Worm (Caenorhabditis elegans) whole organism, late embryonic: Measurements from ENCODE around the gene Y46G5A.8.

Experiments used
- K09A11.1 ChIP-seq: sonication (generic microtip); optimal IDR thresholded peaks from 2 replicates; lab custom pipeline; 2017; ENCODE audit warnings: antibody characterized with exemption, mild to moderate bottlenecking, missing genetic modification characterization, missing compliant biosample characterization; ENCODE audit not compliant: insufficient read depth
- T23F11.4 ChIP-seq: fragments of 200-800 bp; sonication (Bioruptor generic); optimal IDR thresholded peaks from 2 replicates; lab custom pipeline; 2018; ENCODE audit warnings: mild to moderate bottlenecking, missing genetic modification characterization, missing compliant biosample characterization
- ahr-1 ChIP-seq: sonication (generic microtip); optimal IDR thresholded peaks from 2 replicates; lab custom pipeline; 2016; ENCODE audit warnings: missing genetic modification characterization, missing compliant biosample characterization
- ama-1 ChIP-seq: fragments of 150-350 bp; optimal IDR thresholded peaks from 2 replicates; lab custom pipeline; 2014
- ceh-14 ChIP-seq: sonication (generic microtip); optimal IDR thresholded peaks from 2 replicates; lab custom pipeline; 2016; ENCODE audit warnings: missing genotype, missing genetic modification characterization, missing compliant biosample characterization
- ceh-18 ChIP-seq: sonication (generic microtip); optimal IDR thresholded peaks from 2 replicates; lab custom pipeline; 2016; ENCODE audit warnings: missing genetic modification characterization, missing compliant biosample characterization
- ceh-19 ChIP-seq: fragments of 200-800 bp; sonication (Bioruptor generic); optimal IDR thresholded peaks from 2 replicates; lab custom pipeline; 2018; ENCODE audit warnings: mild to moderate bottlenecking, missing genetic modification characterization, missing compliant biosample characterization
- ceh-2 ChIP-seq: sonication (generic microtip); optimal IDR thresholded peaks from 2 replicates; lab custom pipeline; 2016; ENCODE audit warnings: missing genotype, missing genetic modification characterization, missing compliant biosample characterization
- ceh-24 ChIP-seq: sonication (generic microtip); optimal IDR thresholded peaks from 2 replicates; lab custom pipeline; 2016; ENCODE audit warnings: mild to moderate bottlenecking, missing genetic modification characterization, missing compliant biosample characterization
- ceh-31 ChIP-seq: sonication (generic microtip); optimal IDR thresholded peaks from 2 replicates; lab custom pipeline; 2016; ENCODE audit warnings: missing genetic modification characterization, missing compliant biosample characterization
- ceh-6 ChIP-seq: fragments of 200-800 bp; sonication (Bioruptor generic); optimal IDR thresholded peaks from 2 replicates; lab custom pipeline; 2018; ENCODE audit warnings: mild to moderate bottlenecking, missing genetic modification characterization, missing compliant biosample characterization
- ceh-9 ChIP-seq: sonication (generic microtip); optimal IDR thresholded peaks from 2 replicates; lab custom pipeline; 2016; ENCODE audit warnings: mild to moderate bottlenecking, missing genetic modification characterization, inconsistent platforms, missing compliant biosample characterization
- elt-2 ChIP-seq: sonication (generic microtip); optimal IDR thresholded peaks from 2 replicates; lab custom pipeline; 2016; ENCODE audit warnings: missing genetic modification reagents, missing genetic modification characterization, missing compliant biosample characterization
- ets-4 ChIP-seq: sonication (generic microtip); optimal IDR thresholded peaks from 2 replicates; lab custom pipeline; 2016; ENCODE audit warnings: missing genetic modification characterization, missing compliant biosample characterization
- fkh-10 ChIP-seq: fragments of 150-350 bp; optimal IDR thresholded peaks from 2 replicates; lab custom pipeline; 2014; ENCODE audit warnings: missing biosample characterization, missing genetic modification reagents, missing genetic modification characterization
- hlh-13 ChIP-seq: fragments of 200-800 bp; sonication (Bioruptor generic); optimal IDR thresholded peaks from 2 replicates; lab custom pipeline; 2018; ENCODE audit warnings: mild to moderate bottlenecking, missing genetic modification characterization, missing compliant biosample characterization
- hlh-15 ChIP-seq: sonication (generic microtip); optimal IDR thresholded peaks from 2 replicates; lab custom pipeline; 2016; ENCODE audit warnings: missing genetic modification characterization, missing compliant biosample characterization
- hlh-30 ChIP-seq: sonication (generic microtip); optimal IDR thresholded peaks from 2 replicates; lab custom pipeline; 2017; ENCODE audit warnings: antibody characterized with exemption, missing genetic modification characterization, missing compliant biosample characterization; ENCODE audit not compliant: insufficient read depth
- hlh-6 ChIP-seq: sonication (generic microtip); optimal IDR thresholded peaks from 2 replicates; lab custom pipeline; 2016; ENCODE audit warnings: missing genotype, missing genetic modification characterization, missing compliant biosample characterization
- hlh-8 ChIP-seq: sonication (generic microtip); optimal IDR thresholded peaks from 2 replicates; lab custom pipeline; 2016; ENCODE audit warnings: missing genotype, missing genetic modification characterization, missing compliant biosample characterization
- madf-2 ChIP-seq: sonication (generic microtip); optimal IDR thresholded peaks from 2 replicates; lab custom pipeline; 2017; ENCODE audit warnings: missing genetic modification characterization, missing compliant biosample characterization
- mec-3 ChIP-seq: sonication (generic microtip); optimal IDR thresholded peaks from 2 replicates; lab custom pipeline; 2016; ENCODE audit warnings: borderline replicate concordance, missing genetic modification characterization, missing compliant biosample characterization
- nfya-1 ChIP-seq: sonication (generic microtip); optimal IDR thresholded peaks from 2 replicates; lab custom pipeline; 2017; ENCODE audit warnings: missing genetic modification characterization, mild to moderate bottlenecking, missing compliant biosample characterization, antibody characterized with exemption, moderate library complexity
- nhr-11 ChIP-seq: fragments of 150-350 bp; optimal IDR thresholded peaks from 2 replicates; lab custom pipeline; 2014; ENCODE audit warnings: missing biosample characterization, missing genetic modification characterization
- npax-4 ChIP-seq: sonication (generic microtip); optimal IDR thresholded peaks from 2 replicates; lab custom pipeline; 2016; ENCODE audit warnings: missing genetic modification characterization, missing compliant biosample characterization
- odd-2 ChIP-seq: sonication (generic microtip); optimal IDR thresholded peaks from 2 replicates; lab custom pipeline; 2017; ENCODE audit warnings: antibody characterized with exemption, mild to moderate bottlenecking, missing genetic modification characterization, missing compliant biosample characterization
- pag-3 ChIP-seq: sonication (generic microtip); optimal IDR thresholded peaks from 2 replicates; lab custom pipeline; 2016; ENCODE audit warnings: missing compliant biosample characterization, missing genetic modification characterization, borderline replicate concordance
- pat-9 ChIP-seq: fragments of 200-800 bp; sonication (Bioruptor generic); optimal IDR thresholded peaks from 2 replicates; lab custom pipeline; 2018; ENCODE audit warnings: mild to moderate bottlenecking, missing genetic modification characterization, moderate library complexity, missing compliant biosample characterization
- pha-2 ChIP-seq: sonication (generic microtip); optimal IDR thresholded peaks from 2 replicates; lab custom pipeline; 2017; ENCODE audit warnings: mild to moderate bottlenecking, missing genetic modification characterization, missing compliant biosample characterization
- pha-4 ChIP-seq: fragments of 150-350 bp; optimal IDR thresholded peaks from 2 replicates; lab custom pipeline; 2018; ENCODE audit warnings: missing biosample characterization, missing genetic modification reagents, missing genetic modification characterization
- pqm-1 ChIP-seq: sonication (generic microtip); optimal IDR thresholded peaks from 2 replicates; lab custom pipeline; 2016; ENCODE audit warnings: missing genetic modification characterization, missing compliant biosample characterization
- pros-1 ChIP-seq: fragments of 150-350 bp; optimal IDR thresholded peaks from 2 replicates; lab custom pipeline; 2014; ENCODE audit warnings: missing biosample characterization, missing genetic modification reagents, missing genetic modification characterization
- ref-2 ChIP-seq: sonication (generic microtip); optimal IDR thresholded peaks from 2 replicates; lab custom pipeline; 2016; ENCODE audit warnings: missing genetic modification characterization, missing compliant biosample characterization
- rnt-1 ChIP-seq: sonication (generic microtip); optimal IDR thresholded peaks from 2 replicates; lab custom pipeline; 2016; ENCODE audit warnings: missing genetic modification characterization, missing compliant biosample characterization
- sox-2 ChIP-seq: fragments of 200-800 bp; sonication (Bioruptor generic); IDR thresholded peaks from 2 replicates; pipeline ENCODE4 v1.3.6; 2022; ENCODE audit warnings: missing genetic modification reagents, missing genetic modification characterization, missing compliant biosample characterization
- sox-4 ChIP-seq: sonication (generic microtip); optimal IDR thresholded peaks from 2 replicates; lab custom pipeline; 2017; ENCODE audit warnings: mild to moderate bottlenecking, missing genetic modification characterization, inconsistent platforms, missing compliant biosample characterization
- syd-9 ChIP-seq: sonication (generic microtip); optimal IDR thresholded peaks from 2 replicates; lab custom pipeline; 2016; ENCODE audit warnings: mild to moderate bottlenecking, missing genetic modification characterization, moderate library complexity, missing compliant biosample characterization
- tbx-2 ChIP-seq: sonication (generic microtip); optimal IDR thresholded peaks from 2 replicates; lab custom pipeline; 2016; ENCODE audit warnings: missing genetic modification characterization, missing compliant biosample characterization
- tbx-7 ChIP-seq: sonication (generic microtip); optimal IDR thresholded peaks from 2 replicates; lab custom pipeline; 2016; ENCODE audit warnings: missing genotype, missing genetic modification characterization, missing compliant biosample characterization
- ttx-3 ChIP-seq: sonication (generic microtip); optimal IDR thresholded peaks from 2 replicates; lab custom pipeline; 2016; ENCODE audit warnings: missing genetic modification reagents, missing genetic modification characterization, missing compliant biosample characterization
- unc-42 ChIP-seq: sonication (generic microtip); optimal IDR thresholded peaks from 2 replicates; lab custom pipeline; 2016; ENCODE audit warnings: missing genotype, missing genetic modification characterization, missing compliant biosample characterization
- unc-55 ChIP-seq: sonication (generic microtip); optimal IDR thresholded peaks from 2 replicates; lab custom pipeline; 2017; ENCODE audit warnings: missing biosample characterization, missing genetic modification reagents, missing genetic modification characterization
- unc-86 ChIP-seq: sonication (generic microtip); optimal IDR thresholded peaks from 2 replicates; lab custom pipeline; 2016; ENCODE audit warnings: missing genetic modification characterization, missing compliant biosample characterization

Y46G5A.8 gene

DNA sequence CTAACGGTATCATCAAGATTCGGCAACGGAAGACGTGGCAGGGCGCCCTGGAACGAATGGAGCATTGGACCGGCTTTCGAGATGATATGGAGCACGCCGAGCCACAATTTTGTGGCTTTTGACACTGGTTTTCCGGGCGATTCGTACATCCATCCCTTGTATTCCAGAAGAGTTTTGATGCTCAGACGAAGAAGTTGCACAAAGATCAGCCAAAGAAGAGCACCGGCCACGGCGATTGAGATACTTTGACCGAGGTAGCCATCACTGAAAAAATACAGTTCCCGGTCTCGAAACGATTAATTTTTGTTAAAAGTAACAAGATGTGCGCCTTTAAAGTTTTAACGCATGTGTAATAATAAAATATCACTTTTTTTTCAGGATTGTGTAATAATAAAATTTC, 39.0 kb downstream of the Y46G5A.8 start:
- TF ChIP-seq ama-1 (lab: Kevin White, UChicago) (no peak), hlh-6 (peak; percentile 20), hlh-13 (no peak), mec-3 (no peak), odd-2 (tag; lab: Kevin White, UChicago) (no peak), ceh-24 (tag; lab: Kevin White, UChicago) (no peak), hlh-30 (no peak)
- TF ChIP-seq, all 69 proteins: peak for 1

DNA sequence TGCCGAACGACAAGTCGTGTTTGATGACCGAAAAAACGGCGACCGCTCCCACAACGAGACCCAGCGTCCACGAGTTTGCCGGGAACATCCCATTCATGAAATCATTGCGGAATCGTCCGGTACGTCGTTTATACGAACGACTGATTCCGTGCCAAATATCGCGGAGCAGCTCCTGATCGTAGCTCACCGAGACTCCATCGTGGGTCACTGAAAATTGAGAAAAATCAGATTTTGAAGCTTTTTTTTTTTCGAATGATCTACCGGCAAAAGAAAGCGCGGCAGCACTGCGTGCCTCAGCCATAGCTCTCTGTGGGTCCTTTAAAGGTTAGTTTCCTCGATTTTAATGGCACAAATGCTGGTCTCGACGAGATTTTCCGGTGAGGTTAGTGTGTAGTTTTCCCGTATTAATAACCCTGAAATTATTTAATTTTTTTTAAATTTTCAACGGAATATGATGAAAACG, 39.9 kb downstream of the Y46G5A.8 start, which contains the start of gene cpt-1:
TSS of gene cpt-1 (minus strand) at position 413 of the 463 bp plus-strand sequence.
- TF ChIP-seq tbx-2 (tag; lab: Kevin White, UChicago) = no peak
- no peak for TF ChIP-seq pha-2 (tag; lab: Kevin White, UChicago)
- TF ChIP-seq ets-4 (tag; lab: Kevin White, UChicago) = no peak
- TF ChIP-seq sox-2 (GFP tag; lab: Robert Waterston, UW) = no peak
- TF ChIP-seq unc-86 (tag; lab: Kevin White, UChicago) = no peak
- TF ChIP-seq unc-42 (tag; lab: Kevin White, UChicago) = no peak
- no peak for TF ChIP-seq pros-1
- TF ChIP-seq T23F11.4 (GFP tag; lab: Kevin White, UChicago) = no peak
- TF ChIP-seq pha-4 = no peak
- no peak for TF ChIP-seq npax-4 (tag; lab: Kevin White, UChicago)
- TF ChIP-seq madf-2 (tag; lab: Kevin White, UChicago) = no peak

DNA sequence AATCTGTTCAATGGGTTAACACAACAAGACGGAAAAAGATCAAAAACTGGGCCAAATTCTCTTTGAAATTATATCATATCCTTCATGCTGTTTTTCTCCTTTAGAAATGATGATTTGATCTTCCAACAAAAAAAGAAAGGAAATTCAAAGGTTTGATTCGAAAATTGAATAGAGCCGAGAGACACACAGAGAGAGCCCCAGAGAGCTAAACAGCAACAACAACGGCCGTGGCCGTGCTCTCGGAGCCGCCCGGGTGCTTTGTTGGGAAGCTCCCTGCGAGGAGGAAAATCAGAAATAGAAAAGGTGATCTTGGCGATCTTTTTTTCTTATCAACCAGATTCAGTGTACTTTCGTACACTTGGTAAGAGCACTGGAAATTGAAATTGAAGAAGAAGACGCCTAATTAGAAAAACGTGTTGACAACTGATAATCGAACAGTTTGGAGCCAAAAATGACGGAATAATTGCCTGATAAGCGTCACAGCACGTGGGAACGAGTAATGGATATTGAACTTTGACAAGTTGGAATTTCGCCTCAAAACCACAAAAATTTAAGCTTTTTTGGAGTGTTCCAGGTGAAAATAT, 41.2 kb downstream of the Y46G5A.8 start:
- TF ChIP-seq K09A11.1 (tag; lab: Kevin White, UChicago) = no peak
- TF ChIP-seq ceh-6 (GFP tag; lab: Kevin White, UChicago) = no peak
- TF ChIP-seq ceh-9 = no peak
- no peak for TF ChIP-seq ceh-2
- TF ChIP-seq hlh-6 = peak; percentile 31
- TF ChIP-seq unc-42 (tag; lab: Kevin White, UChicago) = peak; percentile 30
- no peak for TF ChIP-seq pag-3 (tag; lab: Kevin White, UChicago)
- peak; percentile 5 for TF ChIP-seq nfya-1 (tag; lab: Kevin White, UChicago)

DNA sequence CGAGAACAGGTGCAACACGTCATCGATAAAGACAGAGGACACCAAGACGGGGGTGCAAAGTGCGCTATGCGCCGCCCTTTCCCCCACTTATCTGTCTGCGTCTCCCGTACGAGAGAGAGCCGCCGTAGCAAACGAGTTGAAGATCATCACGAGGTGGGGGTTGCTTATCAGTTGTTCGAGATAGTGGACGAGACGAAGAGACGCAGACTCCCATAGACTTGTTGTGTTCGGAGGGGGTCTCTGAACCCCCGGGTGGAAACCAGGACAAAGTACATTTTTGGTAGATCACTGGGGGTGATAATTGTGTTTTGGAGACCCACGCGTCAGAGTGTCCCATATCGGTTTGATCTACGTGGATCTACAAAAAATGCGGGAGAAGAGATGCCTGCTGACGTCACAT, 42.7 kb downstream of the Y46G5A.8 start:
- TF ChIP-seq rnt-1 (tag; lab: Kevin White, UChicago) = peak; percentile 55
- TF ChIP-seq tbx-7 = no peak
- no peak for TF ChIP-seq ceh-19 (GFP tag; lab: Kevin White, UChicago)
- TF ChIP-seq hlh-15 (tag; lab: Kevin White, UChicago) = no peak
- TF ChIP-seq hlh-13 = no peak
- TF ChIP-seq sox-4 (tag; lab: Kevin White, UChicago) = no peak
- TF ChIP-seq pha-4 = no peak
- peak; percentile 10 for TF ChIP-seq pqm-1 (tag; lab: Kevin White, UChicago)
- peak; percentile 38 for TF ChIP-seq nfya-1 (tag; lab: Kevin White, UChicago)
- TF ChIP-seq ahr-1 (tag; lab: Kevin White, UChicago) = no peak
- no peak for TF ChIP-seq pag-3 (tag; lab: Kevin White, UChicago)
- TF ChIP-seq hlh-6 = peak; percentile 77
- TF ChIP-seq hlh-8 (tag; lab: Kevin White, UChicago) = no peak
- no peak for TF ChIP-seq ceh-24 (tag; lab: Kevin White, UChicago)
- peak; percentile 90 for TF ChIP-seq hlh-30
- peak; percentile 13 for TF ChIP-seq unc-55
- TF ChIP-seq ceh-6 (GFP tag; lab: Kevin White, UChicago) = no peak
- TF ChIP-seq tbx-2 (tag; lab: Kevin White, UChicago) = peak; percentile 71
- TF ChIP-seq elt-2 (tag; lab: Kevin White, UChicago) = peak; percentile 72
- peak; percentile 7 for TF ChIP-seq odd-2 (tag; lab: Kevin White, UChicago)
- peak; percentile 40 for TF ChIP-seq ceh-31 (tag; lab: Kevin White, UChicago)
- peak; percentile 63 for TF ChIP-seq ref-2 (tag; lab: Kevin White, UChicago)
- TF ChIP-seq ama-1 (lab: Kevin White, UChicago) = no peak
- peak; percentile 66 for TF ChIP-seq ceh-18 (tag; lab: Kevin White, UChicago)
- no peak for TF ChIP-seq fkh-10 (GFP tag; lab: Kevin White, UChicago)
- TF ChIP-seq K09A11.1 (tag; lab: Kevin White, UChicago) = no peak
- TF ChIP-seq madf-2 (tag; lab: Kevin White, UChicago) = peak; percentile 34
- no peak for TF ChIP-seq mec-3
- TF ChIP-seq ceh-14 (tag; lab: Kevin White, UChicago) = peak; percentile 21
- no peak for TF ChIP-seq ttx-3
- TF ChIP-seq pha-2 (tag; lab: Kevin White, UChicago) = no peak
- no peak for TF ChIP-seq T23F11.4 (GFP tag; lab: Kevin White, UChicago)
- no peak for TF ChIP-seq ets-4 (tag; lab: Kevin White, UChicago)
- no peak for TF ChIP-seq syd-9 (tag; lab: Kevin White, UChicago)
- no peak for TF ChIP-seq pat-9 (tag; lab: Kevin White, UChicago)
- TF ChIP-seq nhr-11 = no peak
